Fruit fly (Drosophila melanogaster) Kc167 (cell line): ENCODE data around the gene Hip14.

Experiments used
- Myc ChIP-seq: fragments of >200 bp; optimal IDR thresholded peaks from 2 replicates; lab custom pipeline; 2017; ENCODE audit warnings: missing external identifiers
- Sin3A ChIP-seq: fragments of >200 bp; optimal IDR thresholded peaks from 2 replicates; lab custom pipeline; 2018; ENCODE audit warnings: missing external identifiers
- h ChIP-seq: fragments of >200 bp; optimal IDR thresholded peaks from 3 replicates; lab custom pipeline; 2018; ENCODE audit warnings: missing external identifiers
- insv ChIP-seq: fragments of >200 bp; optimal IDR thresholded peaks from 3 replicates; lab custom pipeline; 2018; ENCODE audit warnings: missing external identifiers
- psq ChIP-seq: fragments of >200 bp; optimal IDR thresholded peaks from 2 replicates; lab custom pipeline; 2017; ENCODE audit warnings: missing external identifiers
- ttk ChIP-seq: sonication (Bioruptor generic); optimal IDR thresholded peaks from 2 replicates; lab custom pipeline; 2017; ENCODE audit warnings: missing external identifiers

The Hip14 gene

dm6 chr3L:15974166-15974565 is 13.9 kb upstream of the Hip14 start:
- TF ChIP-seq ttk (no peak), Myc (lab: Kevin White, UChicago) (no peak), h (lab: Kevin White, UChicago) (no peak), Sin3A (lab: Kevin White, UChicago) (no peak), psq (lab: Kevin White, UChicago) (no peak), insv (lab: Kevin White, UChicago) (no peak)

- no peak for TF ChIP-seq Myc (lab: Kevin White, UChicago)
- no peak for TF ChIP-seq Sin3A (lab: Kevin White, UChicago)
- TF ChIP-seq h (lab: Kevin White, UChicago) = no peak
- TF ChIP-seq insv (lab: Kevin White, UChicago) = no peak
- TF ChIP-seq ttk = no peak
- no peak for TF ChIP-seq psq (lab: Kevin White, UChicago)
These were observed 13.0 kb upstream of the Hip14 start, which contains the start of gene CG17026 for dm6 chr3L:15975068-15975467. Gene CG17026, plus strand, starts transcription at chr3L:15975368.

dm6 chr3L:15976758-15977157 is 11.3 kb upstream of the Hip14 start, which contains the start of gene CG17029:
Gene CG17029, plus strand, starts transcription at chr3L:15976870.
- TF ChIP-seq h (lab: Kevin White, UChicago) = no peak
- no peak for TF ChIP-seq ttk
- TF ChIP-seq insv (lab: Kevin White, UChicago) = no peak
- TF ChIP-seq Myc (lab: Kevin White, UChicago) = no peak
- TF ChIP-seq psq (lab: Kevin White, UChicago) = no peak
- no peak for TF ChIP-seq Sin3A (lab: Kevin White, UChicago)

- TF ChIP-seq Sin3A (lab: Kevin White, UChicago) = no peak
- no peak for TF ChIP-seq ttk
- no peak for TF ChIP-seq psq (lab: Kevin White, UChicago)
- no peak for TF ChIP-seq Myc (lab: Kevin White, UChicago)
- TF ChIP-seq h (lab: Kevin White, UChicago) = no peak
- TF ChIP-seq insv (lab: Kevin White, UChicago) = no peak
These were observed 10.5 kb upstream of the Hip14 start for dm6 chr3L:15977565-15977964.

- TF ChIP-seq Myc (lab: Kevin White, UChicago) (no peak), h (lab: Kevin White, UChicago) (no peak), psq (lab: Kevin White, UChicago) (no peak), insv (lab: Kevin White, UChicago) (no peak), Sin3A (lab: Kevin White, UChicago) (no peak), ttk (no peak)
These were observed 9.8 kb upstream of the Hip14 start, which contains the start of gene CG17028 for dm6 chr3L:15978224-15978623. Gene CG17028, plus strand, starts transcription at chr3L:15978524.

- TF ChIP-seq Myc (lab: Kevin White, UChicago) (no peak), ttk (no peak), insv (lab: Kevin White, UChicago) (no peak), psq (lab: Kevin White, UChicago) (no peak)
These were observed 8.8 kb upstream of the Hip14 start for dm6 chr3L:15979240-15979639.

- TF ChIP-seq ttk (no peak), psq (lab: Kevin White, UChicago) (no peak), insv (lab: Kevin White, UChicago) (no peak), h (lab: Kevin White, UChicago) (no peak), Sin3A (lab: Kevin White, UChicago) (no peak), Myc (lab: Kevin White, UChicago) (no peak)
These were observed 8.1 kb upstream of the Hip14 start, which contains the start of gene CG17027 for dm6 chr3L:15979912-15980311. Gene CG17027, plus strand, starts transcription at chr3L:15980100.

dm6 chr3L:15981403-15981802 is 6.6 kb upstream of the Hip14 start:
- no peak for TF ChIP-seq insv (lab: Kevin White, UChicago)

- TF ChIP-seq ttk (no peak), Myc (lab: Kevin White, UChicago) (no peak), Sin3A (lab: Kevin White, UChicago) (no peak), h (lab: Kevin White, UChicago) (no peak), insv (lab: Kevin White, UChicago) (no peak), psq (lab: Kevin White, UChicago) (no peak)
These were observed 5.9 kb upstream of the Hip14 start for dm6 chr3L:15982148-15982547.

dm6 chr3L:15982783-15983432 is 5.1 kb upstream of the Hip14 start, which contains the start of the genes brm and Arl1:
Gene brm, minus strand, starts transcription at chr3L:15982869.
Gene Arl1, plus strand, starts transcription at chr3L:15983135.
- TF ChIP-seq Myc (lab: Kevin White, UChicago) = no peak
- no peak for TF ChIP-seq Sin3A (lab: Kevin White, UChicago)
- no peak for TF ChIP-seq psq (lab: Kevin White, UChicago)
- no peak for TF ChIP-seq ttk
- TF ChIP-seq insv (lab: Kevin White, UChicago) = no peak
- TF ChIP-seq h (lab: Kevin White, UChicago) = no peak

dm6 chr3L:15987635-15988034 is 401 bp upstream of the Hip14 start, which contains the start of gene PolD1:
Gene PolD1, minus strand, starts transcription at chr3L:15987815.
- TF ChIP-seq insv (lab: Kevin White, UChicago) = no peak
- no peak for TF ChIP-seq psq (lab: Kevin White, UChicago)

dm6 chr3L:15996019-15996418 is 8.0 kb downstream of the Hip14 start:
- no peak for TF ChIP-seq Myc (lab: Kevin White, UChicago)
- TF ChIP-seq psq (lab: Kevin White, UChicago) = no peak
- no peak for TF ChIP-seq h (lab: Kevin White, UChicago)
- TF ChIP-seq insv (lab: Kevin White, UChicago) = no peak
- no peak for TF ChIP-seq Sin3A (lab: Kevin White, UChicago)
- TF ChIP-seq ttk = no peak
